Fruit fly (Drosophila melanogaster) whole organism: ENCODE measurements around the gene CG2116.

Experiments used
- EcR ChIP-seq, 2 experiments: fragments of >200 bp; optimal IDR thresholded peaks; 2 replicates each; lab custom pipeline; 2017; ENCODE audit warnings: missing biosample characterization in 2 of 2, missing genetic modification characterization in 2 of 2, missing genetic modification reagents in 2 of 2
- pan ChIP-seq: fragments of >200 bp; optimal IDR thresholded peaks from 2 replicates; lab custom pipeline; 2017
- usp ChIP-seq: fragments of >200 bp; optimal IDR thresholded peaks from 2 replicates; lab custom pipeline; 2017; ENCODE audit warnings: missing biosample characterization, missing genetic modification characterization, mixed read lengths

DNA sequence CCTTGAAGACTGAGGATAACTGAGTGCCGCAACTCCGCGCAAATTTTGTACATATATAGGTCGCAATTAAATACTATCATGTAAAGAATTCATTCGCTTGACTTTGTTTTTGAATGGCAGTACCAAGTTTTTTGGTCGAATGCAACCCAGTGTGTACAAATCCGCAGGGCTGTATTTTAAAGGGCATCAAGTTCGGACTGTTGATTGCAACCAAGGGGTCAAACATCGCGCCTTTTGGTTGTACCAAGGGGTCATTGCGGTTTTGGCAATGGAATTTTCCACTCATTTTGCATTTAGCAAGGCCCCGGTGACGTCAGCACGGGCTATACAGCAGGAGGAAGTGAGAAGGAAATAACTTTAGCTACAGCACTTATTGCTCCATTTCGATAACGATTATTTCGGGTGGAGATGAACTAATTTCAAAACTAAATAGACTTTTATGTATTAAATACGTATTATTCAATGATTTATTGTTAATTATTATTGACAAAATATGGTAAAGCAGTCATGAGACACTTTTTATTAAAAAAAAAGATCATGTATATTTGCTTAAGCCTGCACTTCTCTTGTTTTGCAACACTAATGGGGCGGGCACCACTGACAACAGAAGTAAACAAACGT is 2.2 kb downstream of the CG2116 start, which contains the start of gene CG10958:
- TF ChIP-seq pan (no peak), usp (GFP tag; lab: Kevin White, UChicago) (no peak), EcR (GFP tag; optimal IDR thresholded peaks at IDR 0.05; lab: Kevin White, UChicago) (no peak)
